Worm (Caenorhabditis elegans): ENCODE measurements around the gene ZK616.1.

DNA sequence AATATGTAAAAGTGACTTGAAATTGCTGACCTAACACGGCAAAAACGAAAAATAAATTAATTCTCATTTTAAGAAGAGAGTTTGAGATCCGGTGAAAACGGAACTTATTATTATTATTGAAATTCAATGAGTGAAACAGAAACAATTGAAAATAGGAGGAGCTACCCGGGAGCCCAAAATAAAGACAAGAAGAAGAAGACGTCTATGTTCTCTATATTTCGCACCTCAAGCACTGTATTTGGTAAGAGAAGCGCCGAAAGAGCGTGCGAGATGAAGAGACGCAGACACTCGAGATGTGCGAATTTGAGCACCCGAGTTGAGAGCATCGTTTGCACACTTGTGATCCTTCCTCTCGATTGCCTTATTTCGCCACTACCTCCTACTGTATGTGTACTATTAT, 15.0 kb downstream of the ZK616.1 start, which contains the start of gene spp-7:
- TF ChIP-seq unc-130 (tag; optimal IDR thresholded peaks at IDR 0.05) (no peak), ama-1 (optimal IDR thresholded peaks at IDR 0.05) (no peak), mdl-1 (tag; optimal IDR thresholded peaks at IDR 0.05) (no peak), lin-15B (tag; optimal IDR thresholded peaks at IDR 0.05) (no peak), tbx-2 (tag; optimal IDR thresholded peaks at IDR 0.05) (no peak), fkh-10 (GFP tag; optimal IDR thresholded peaks at IDR 0.05) (no peak), ztf-11 (tag; optimal IDR thresholded peaks at IDR 0.05) (no peak), pax-3 (tag; optimal IDR thresholded peaks at IDR 0.05) (no peak), snpc-4 (tag; optimal IDR thresholded peaks at IDR 0.05) (no peak), nhr-28 (tag; optimal IDR thresholded peaks at IDR 0.05) (no peak), vab-15 (tag; optimal IDR thresholded peaks at IDR 0.05) (no peak)

Data from whole organism, L1 larva.